Worm (Caenorhabditis elegans): ENCODE data around the gene col-93.

- TF ChIP-seq pqm-1 (tag; optimal IDR thresholded peaks at IDR 0.05) (no peak), fkh-6 (tag; optimal IDR thresholded peaks at IDR 0.05) (no peak), rnt-1 (tag; optimal IDR thresholded peaks at IDR 0.05) (no peak), pha-4 (tag; optimal IDR thresholded peaks at IDR 0.05) (no peak), T23F11.4 (GFP tag; optimal IDR thresholded peaks at IDR 0.05) (no peak), odd-2 (tag; optimal IDR thresholded peaks at IDR 0.05) (no peak)
These were observed 46.2 kb downstream of the col-93 start for ce11 chrIII:10939184-10939583.
